Worm (Caenorhabditis elegans): ENCODE measurements around the gene fbxa-150.
"Not testable (repeated sequence)": the region's sequence is repeated elsewhere in the genome, so short reads cannot be mapped to it uniquely, and the experiment has no call there.

The fbxa-150 gene

ce11 chrV:20555120-20555519, 32.7 kb downstream of the fbxa-150 start, which contains the start of gene Y38H6C.21:
TSS of gene Y38H6C.21 (minus strand) at chrV:20555267.
- TF ChIP-seq unc-62 (GFP tag; optimal IDR thresholded peaks at IDR 0.05), result no peak
- no peak for TF ChIP-seq lin-15B (tag; optimal IDR thresholded peaks at IDR 0.05)

DNA sequence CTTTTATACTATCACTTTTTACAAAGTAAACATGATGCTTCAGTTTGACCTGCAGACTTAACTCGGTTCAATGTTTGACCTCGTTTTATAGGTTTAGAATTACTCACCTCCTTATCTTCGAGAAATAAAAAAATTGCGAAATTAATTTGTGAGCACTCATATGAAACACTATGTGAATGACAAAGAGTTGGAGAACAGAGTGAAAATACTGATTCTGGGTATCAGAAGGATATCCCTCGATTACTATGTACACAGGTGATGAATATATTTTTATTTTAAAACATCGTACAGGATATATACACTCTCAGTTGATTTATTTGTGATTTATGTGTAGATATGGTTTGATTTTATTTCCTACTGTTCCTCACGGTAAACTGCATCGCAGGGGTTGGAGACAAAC, 33.9 kb downstream of the fbxa-150 start, which contains the start of gene Y38H6C.23:
TSS of gene Y38H6C.23 (minus strand) at position 101 of the 400 bp plus-strand sequence.
- TF ChIP-seq nhr-77 (tag; optimal IDR thresholded peaks at IDR 0.05), result no peak
- TF ChIP-seq ama-1 (optimal IDR thresholded peaks at IDR 0.05), result no peak
- no peak for TF ChIP-seq mml-1 (tag; optimal IDR thresholded peaks at IDR 0.05)
- no peak for TF ChIP-seq fkh-2 (tag; optimal IDR thresholded peaks at IDR 0.05)
- no peak for TF ChIP-seq daf-12 (tag; optimal IDR thresholded peaks at IDR 0.05)
- no peak for TF ChIP-seq lsy-12 (tag; optimal IDR thresholded peaks at IDR 0.05)
- TF ChIP-seq skn-1 (tag; optimal IDR thresholded peaks at IDR 0.05), result no peak
- TF ChIP-seq nhr-237 (tag; optimal IDR thresholded peaks at IDR 0.05), result no peak
- no peak for TF ChIP-seq ZK546.5 (tag; optimal IDR thresholded peaks at IDR 0.05)
- no peak for TF ChIP-seq pqm-1 (tag; optimal IDR thresholded peaks at IDR 0.05)
- TF ChIP-seq ceh-9 (tag; optimal IDR thresholded peaks at IDR 0.05), result no peak

- TF ChIP-seq pha-4 (tag; optimal IDR thresholded peaks at IDR 0.05) (no peak), fos-1 (tag; optimal IDR thresholded peaks at IDR 0.05) (no peak), ama-1 (optimal IDR thresholded peaks at IDR 0.05) (no peak), nhr-67 (tag; optimal IDR thresholded peaks at IDR 0.05) (no peak), egl-27 (tag; optimal IDR thresholded peaks at IDR 0.05) (no peak), nhr-76 (tag; optimal IDR thresholded peaks at IDR 0.05) (no peak), fkh-10 (GFP tag; optimal IDR thresholded peaks at IDR 0.05) (no peak), lsy-12 (tag; optimal IDR thresholded peaks at IDR 0.05) (no peak), skn-1 (tag; optimal IDR thresholded peaks at IDR 0.05) (no peak), unc-39 (tag; optimal IDR thresholded peaks at IDR 0.05) (no peak)
These were observed 35.9 kb downstream of the fbxa-150 start, which contains the start of gene abf-4 for ce11 chrV:20558270-20558669. TSS of gene abf-4 (minus strand) at chrV:20558370.

DNA sequence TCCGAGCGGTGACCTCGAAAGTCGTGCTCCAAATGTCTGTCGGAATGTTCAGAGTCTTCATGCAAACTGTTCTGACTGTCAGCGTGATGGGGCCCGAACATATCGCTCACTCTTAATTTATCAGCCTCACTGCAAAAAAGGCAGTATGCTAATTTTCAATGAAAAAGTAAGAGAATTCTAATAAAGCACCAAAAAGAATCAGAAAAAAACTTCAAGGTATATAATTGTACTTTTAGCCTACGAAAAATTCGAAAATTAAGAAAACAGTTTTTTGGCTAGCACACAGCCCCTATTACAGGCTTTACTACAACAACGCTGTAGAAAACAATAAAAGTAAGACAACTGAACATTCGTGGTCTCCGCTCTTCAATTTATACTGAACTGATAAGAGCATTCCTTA, 39.4 kb downstream of the fbxa-150 start, which contains the start of gene F26F2.1:
TSS of gene F26F2.1 (minus strand) at position 101 of the 400 bp plus-strand sequence.
- TF ChIP-seq nfya-1 (tag; optimal IDR thresholded peaks at IDR 0.05; ENCODE audit: insufficient read depth) (no peak), ama-1 (optimal IDR thresholded peaks at IDR 0.05) (no peak), egl-5 (tag; optimal IDR thresholded peaks at IDR 0.05) (no peak), elt-1 (tag; optimal IDR thresholded peaks at IDR 0.05) (no peak), aly-2 (tag; optimal IDR thresholded peaks at IDR 0.05) (no peak), nhr-237 (tag; optimal IDR thresholded peaks at IDR 0.05) (no peak), nhr-76 (tag; optimal IDR thresholded peaks at IDR 0.05) (no peak), ZK546.5 (tag; optimal IDR thresholded peaks at IDR 0.05) (no peak), fkh-10 (GFP tag; optimal IDR thresholded peaks at IDR 0.05) (no peak), nhr-28 (tag; optimal IDR thresholded peaks at IDR 0.05) (no peak), nhr-77 (tag; optimal IDR thresholded peaks at IDR 0.05) (no peak), R02D3.7 (tag; optimal IDR thresholded peaks at IDR 0.05) (no peak), daf-12 (tag; optimal IDR thresholded peaks at IDR 0.05) (no peak), jun-1 (tag; optimal IDR thresholded peaks at IDR 0.05) (no peak), nhr-12 (tag; optimal IDR thresholded peaks at IDR 0.05) (no peak), egl-27 (tag; optimal IDR thresholded peaks at IDR 0.05) (no peak), ceh-82 (tag; optimal IDR thresholded peaks at IDR 0.05) (no peak), unc-62 (GFP tag; optimal IDR thresholded peaks at IDR 0.05) (no peak)

ce11 chrV:20564054-20564453, 41.7 kb downstream of the fbxa-150 start, which contains the start of gene F26F2.13:
TSS of gene F26F2.13 (plus strand) at chrV:20564354.
- TF ChIP-seq tbx-2 (tag; optimal IDR thresholded peaks at IDR 0.05); pha-4 (tag; optimal IDR thresholded peaks at IDR 0.05); fkh-10 (GFP tag; optimal IDR thresholded peaks at IDR 0.05): not testable (repeated sequence)

- TF ChIP-seq nhr-12 (tag; optimal IDR thresholded peaks at IDR 0.05) (no peak), snpc-4 (tag; optimal IDR thresholded peaks at IDR 0.05) (no peak)
These were observed 44.1 kb downstream of the fbxa-150 start, which contains the start of gene F26F2.3 for ce11 chrV:20566454-20566853. TSS of gene F26F2.3 (minus strand) at chrV:20566554.
